Worm (Caenorhabditis elegans): ENCODE data around the gene mnk-1.

- TF ChIP-seq F16B12.6 (tag; optimal IDR thresholded peaks at IDR 0.05) (no peak), unc-62 (GFP tag; optimal IDR thresholded peaks at IDR 0.05) (no peak), isw-1 (GFP tag; IDR thresholded peaks at IDR 0.05) (no peak), ztf-11 (tag; optimal IDR thresholded peaks at IDR 0.05) (no peak), lin-15B (tag; optimal IDR thresholded peaks at IDR 0.05) (no peak), nhr-12 (tag; optimal IDR thresholded peaks at IDR 0.05) (no peak), C04F5.9 (tag; optimal IDR thresholded peaks at IDR 0.05) (no peak), dsc-1 (tag; optimal IDR thresholded peaks at IDR 0.05) (peak; percentile 32), elt-3 (tag; optimal IDR thresholded peaks at IDR 0.05) (peak in 1 of 6 experiments; percentile 74), nhr-28 (tag; optimal IDR thresholded peaks at IDR 0.05) (no peak), aha-1 (tag; optimal IDR thresholded peaks at IDR 0.05) (no peak), Y116A8C.19 (tag; optimal IDR thresholded peaks at IDR 0.05; ENCODE audit: borderline replicate concordance) (no peak), mdl-1 (tag; optimal IDR thresholded peaks at IDR 0.05) (peak in 1 of 2 experiments; percentile 35), zag-1 (tag; optimal IDR thresholded peaks at IDR 0.05) (no peak)
These were observed 3.8 kb downstream of the mnk-1 start for ce11 chrII:10550872-10551647.
